Fruit fly (Drosophila melanogaster): ENCODE data around the gene CG14915.

dm6 chr2L:11049723-11050122 lies 21.1 kb upstream of the CG14915 start:
- TF ChIP-seq h (GFP tag; optimal IDR thresholded peaks at IDR 0.05) (no peak), Dfd (GFP tag; optimal IDR thresholded peaks at IDR 0.05) (no peak), lola (GFP tag; optimal IDR thresholded peaks at IDR 0.05) (no peak), woc (GFP tag; optimal IDR thresholded peaks at IDR 0.05) (no peak), jim (GFP tag; optimal IDR thresholded peaks at IDR 0.05) (no peak), pan (optimal IDR thresholded peaks at IDR 0.05) (no peak), Hr83 (GFP tag; optimal IDR thresholded peaks at IDR 0.05; ENCODE audit: poor library complexity, severe bottlenecking) (no peak)
